Fruit fly (Drosophila melanogaster) whole organism, embryonic: ENCODE results near the gene Pi4KIIalpha.

Source experiments
- Atf3 ChIP-seq: fragments of 200-800 bp; sonication (Bioruptor generic); optimal IDR thresholded peaks from 3 replicates; lab custom pipeline; 2016; ENCODE audit warnings: missing biosample characterization, missing genetic modification characterization
- BEAF-32 ChIP-seq: fragments of 200-800 bp; sonication (Bioruptor generic); optimal IDR thresholded peaks from 3 replicates; lab custom pipeline; 2017; ENCODE audit warnings: missing biosample characterization, missing genetic modification characterization, mild to moderate bottlenecking, moderate library complexity, missing genetic modification reagents
- Blimp-1 ChIP-seq: fragments of 200-800 bp; sonication (Bioruptor generic); optimal IDR thresholded peaks from 3 replicates; lab custom pipeline; 2018; ENCODE audit warnings: missing biosample characterization, missing genetic modification characterization, mild to moderate bottlenecking, moderate library complexity, missing genetic modification reagents
- CG10431 ChIP-seq: fragments of 200-800 bp; sonication (Bioruptor generic); optimal IDR thresholded peaks from 3 replicates; lab custom pipeline; 2018; ENCODE audit warnings: missing biosample characterization, mild to moderate bottlenecking, missing genetic modification characterization
- CG10565 ChIP-seq: fragments of 200-800 bp; sonication (Bioruptor generic); optimal IDR thresholded peaks from 3 replicates; lab custom pipeline; 2016; ENCODE audit warnings: missing biosample characterization, mild to moderate bottlenecking, missing genetic modification characterization
- CG14710 ChIP-seq: fragments of 200-800 bp; sonication (Bioruptor generic); optimal IDR thresholded peaks from 3 replicates; lab custom pipeline; 2019; ENCODE audit warnings: missing biosample characterization, mild to moderate bottlenecking, missing genetic modification characterization, moderate library complexity
- CG15073 ChIP-seq: fragments of 200-800 bp; sonication (Bioruptor generic); optimal IDR thresholded peaks from 2 replicates; lab custom pipeline; 2016; ENCODE audit warnings: missing biosample characterization, missing genetic modification characterization
- CG15601 ChIP-seq: fragments of 200-800 bp; sonication (Bioruptor generic); optimal IDR thresholded peaks from 3 replicates; lab custom pipeline; 2019; ENCODE audit warnings: missing biosample characterization, mild to moderate bottlenecking, missing genetic modification characterization, moderate library complexity
- CG17361 ChIP-seq: fragments of 200-800 bp; sonication (Bioruptor generic); IDR thresholded peaks from 3 replicates; pipeline ENCODE4 v1.3.6; 2022; ENCODE audit warnings: missing biosample characterization, missing genetic modification characterization
- CG2202 ChIP-seq: fragments of 200-800 bp; sonication (Bioruptor generic); optimal IDR thresholded peaks from 2 replicates; lab custom pipeline; 2018; ENCODE audit warnings: missing biosample characterization, mild to moderate bottlenecking, missing genetic modification characterization
- CG31224 ChIP-seq: fragments of 200-800 bp; sonication (Bioruptor generic); IDR thresholded peaks from 2 replicates; pipeline ENCODE4 v1.3.6; 2022; ENCODE audit warnings: missing biosample characterization, missing genetic modification characterization
- CG4360 ChIP-seq: fragments of 200-800 bp; sonication (Bioruptor generic); IDR thresholded peaks from 2 replicates; pipeline ENCODE4 v1.3.6; 2022; ENCODE audit warnings: missing biosample characterization, missing genetic modification characterization
- CG6813 ChIP-seq: fragments of 200-800 bp; sonication (Bioruptor generic); optimal IDR thresholded peaks from 2 replicates; lab custom pipeline; 2017; ENCODE audit warnings: missing biosample characterization, missing genetic modification characterization, mild to moderate bottlenecking, moderate library complexity, missing genetic modification reagents
- CG7271 ChIP-seq: fragments of 200-800 bp; sonication (Bioruptor generic); optimal IDR thresholded peaks from 2 replicates; lab custom pipeline; 2018; ENCODE audit warnings: missing biosample characterization, mild to moderate bottlenecking, missing genetic modification characterization, moderate library complexity
- CG7357 ChIP-seq: fragments of 200-800 bp; sonication (Bioruptor generic); IDR thresholded peaks from 3 replicates; pipeline ENCODE4 v1.3.6; 2022; ENCODE audit warnings: missing biosample characterization, missing genetic modification characterization
- Deaf1 ChIP-seq: fragments of 200-800 bp; optimal IDR thresholded peaks from 3 replicates; lab custom pipeline; 2019; ENCODE audit warnings: missing biosample characterization, mild to moderate bottlenecking, missing genetic modification characterization, moderate library complexity
- HmgD ChIP-seq: fragments of 200-800 bp; sonication (Bioruptor generic); optimal IDR thresholded peaks from 3 replicates; lab custom pipeline; 2016; ENCODE audit warnings: missing biosample characterization, missing genetic modification characterization
- Lpt ChIP-seq: fragments of >200 bp; optimal IDR thresholded peaks from 2 replicates; lab custom pipeline; 2018; ENCODE audit warnings: missing biosample characterization, missing genetic modification characterization
- Mad ChIP-seq: fragments of 200-800 bp; sonication (Bioruptor generic); optimal IDR thresholded peaks from 2 replicates; lab custom pipeline; 2016; ENCODE audit warnings: missing biosample characterization, missing genetic modification characterization
- Nf-YC ChIP-seq: fragments of 200-800 bp; optimal IDR thresholded peaks from 3 replicates; lab custom pipeline; 2019; ENCODE audit warnings: missing biosample characterization, mild to moderate bottlenecking, missing genetic modification characterization, moderate library complexity
- Scr ChIP-seq: fragments of 200-800 bp; sonication (Bioruptor generic); IDR thresholded peaks from 2 replicates; pipeline ENCODE4 v1.3.6; 2022; ENCODE audit warnings: missing biosample characterization, missing genetic modification characterization; ENCODE audit not compliant: partially characterized antibody
- Vsx1 ChIP-seq: fragments of 200-800 bp; sonication (Bioruptor generic); optimal IDR thresholded peaks from 2 replicates; lab custom pipeline; 2017; ENCODE audit warnings: missing biosample characterization, mild to moderate bottlenecking, missing genetic modification characterization, missing genetic modification reagents
- Xbp1 ChIP-seq: fragments of 200-800 bp; sonication (Bioruptor generic); optimal IDR thresholded peaks from 3 replicates; lab custom pipeline; 2016; ENCODE audit warnings: missing biosample characterization, mild to moderate bottlenecking, missing genetic modification characterization
- amos ChIP-seq: fragments of 200-800 bp; sonication (Bioruptor generic); IDR thresholded peaks from 2 replicates; pipeline ENCODE4 v1.3.6; 2022; ENCODE audit warnings: missing biosample characterization, missing genetic modification characterization; ENCODE audit not compliant: partially characterized antibody
- bcd ChIP-seq: fragments of 200-800 bp; sonication (Bioruptor generic); optimal IDR thresholded peaks from 2 replicates; lab custom pipeline; 2017; ENCODE audit warnings: missing biosample characterization, mild to moderate bottlenecking, missing genetic modification characterization
- ewg ChIP-seq: fragments of 200-800 bp; sonication (Bioruptor generic); optimal IDR thresholded peaks from 3 replicates; lab custom pipeline; 2017; ENCODE audit warnings: mild to moderate bottlenecking, missing biosample characterization, missing genetic modification reagents, missing genetic modification characterization
- exex ChIP-seq: fragments of 200-800 bp; sonication (Bioruptor generic); optimal IDR thresholded peaks from 4 replicates; lab custom pipeline; 2018; ENCODE audit warnings: missing biosample characterization, mild to moderate bottlenecking, missing genetic modification characterization, moderate library complexity
- gcm2 ChIP-seq: fragments of 200-800 bp; sonication (Bioruptor generic); optimal IDR thresholded peaks from 2 replicates; lab custom pipeline; 2016; ENCODE audit warnings: missing biosample characterization, missing genetic modification characterization
- gem ChIP-seq: fragments of 200-800 bp; sonication (Bioruptor generic); optimal IDR thresholded peaks from 2 replicates; lab custom pipeline; 2019; ENCODE audit warnings: missing biosample characterization, mild to moderate bottlenecking, missing genetic modification characterization, moderate library complexity
- grn ChIP-seq: fragments of 200-800 bp; sonication (Bioruptor generic); optimal IDR thresholded peaks from 3 replicates; lab custom pipeline; 2017; ENCODE audit warnings: missing biosample characterization, missing genetic modification characterization
- kni ChIP-seq: fragments of 200-800 bp; sonication (Bioruptor generic); optimal IDR thresholded peaks from 3 replicates; lab custom pipeline; 2017; ENCODE audit warnings: mild to moderate bottlenecking, missing biosample characterization, missing genetic modification reagents, missing genetic modification characterization
- lov ChIP-seq, 2 experiments: fragments of 200-800 bp in 1 of 2; fragments of >200 bp in 1 of 2; sonication (Bioruptor generic) in 1 of 2; IDR thresholded peaks in 1 of 2; optimal IDR thresholded peaks in 1 of 2; 2 replicates in 1 of 2; 3 replicates in 1 of 2; pipeline versions ENCODE4 v1.3.6 to Lab custom; 2017 to 2022; ENCODE audit warnings: missing biosample characterization in 1 of 2, missing genetic modification characterization in 1 of 2
- mld ChIP-seq: fragments of 200-800 bp; sonication (Bioruptor generic); IDR thresholded peaks from 3 replicates; pipeline ENCODE4 v1.3.6; 2022; ENCODE audit warnings: missing biosample characterization, missing genetic modification characterization; ENCODE audit not compliant: partially characterized antibody
- oc ChIP-seq: fragments of 200-800 bp; sonication (Bioruptor generic); optimal IDR thresholded peaks from 2 replicates; lab custom pipeline; 2018; ENCODE audit warnings: missing biosample characterization, mild to moderate bottlenecking, missing genetic modification characterization, moderate library complexity
- phol ChIP-seq: fragments of 200-800 bp; sonication (Bioruptor generic); optimal IDR thresholded peaks from 3 replicates; lab custom pipeline; 2018; ENCODE audit warnings: missing biosample characterization, mild to moderate bottlenecking, missing genetic modification characterization, moderate library complexity
- psq ChIP-seq: fragments of 200-800 bp; sonication (Bioruptor generic); optimal IDR thresholded peaks from 2 replicates; lab custom pipeline; 2017; ENCODE audit warnings: missing biosample characterization, missing genetic modification characterization
- rib ChIP-seq: fragments of 200-800 bp; sonication (Bioruptor generic); IDR thresholded peaks from 2 replicates; pipeline ENCODE4 v1.3.6; 2022; ENCODE audit warnings: missing biosample characterization, missing genetic modification characterization
- row ChIP-seq: fragments of 200-800 bp; sonication (Bioruptor generic); IDR thresholded peaks from 3 replicates; pipeline ENCODE4 v1.3.6; 2022; ENCODE audit warnings: missing biosample characterization, missing genetic modification characterization
- schlank ChIP-seq: fragments of 200-800 bp; sonication (Bioruptor generic); optimal IDR thresholded peaks from 2 replicates; lab custom pipeline; 2018; ENCODE audit warnings: missing biosample characterization, mild to moderate bottlenecking, missing genetic modification characterization
- slbo ChIP-seq: fragments of 200-800 bp; sonication (Bioruptor generic); IDR thresholded peaks from 2 replicates; pipeline ENCODE4 v1.3.6; 2022; ENCODE audit warnings: missing biosample characterization, missing genetic modification characterization
- stc ChIP-seq: fragments of 200-800 bp; sonication (Bioruptor generic); IDR thresholded peaks from 2 replicates; pipeline ENCODE4 v1.3.6; 2022; ENCODE audit warnings: missing biosample characterization, missing genetic modification characterization
- tup ChIP-seq: fragments of 200-800 bp; sonication (Bioruptor generic); optimal IDR thresholded peaks from 2 replicates; lab custom pipeline; 2016; ENCODE audit warnings: missing biosample characterization, mild to moderate bottlenecking, missing genetic modification characterization, moderate library complexity
- zen ChIP-seq: fragments of 200-800 bp; sonication (Bioruptor generic); optimal IDR thresholded peaks from 3 replicates; lab custom pipeline; 2018; ENCODE audit warnings: missing biosample characterization, mild to moderate bottlenecking, missing genetic modification characterization, moderate library complexity

The Pi4KIIalpha gene

dm6 chr3R:5517876-5518211, 45.6 kb downstream of the Pi4KIIalpha start:
- TF ChIP-seq mld (GFP tag; lab: Robert Waterston, UW) (no peak), CG15073 (GFP tag; lab: Kevin White, UChicago) (no peak), psq (GFP tag; lab: Kevin White, UChicago) (no peak), stc (GFP tag; lab: Robert Waterston, UW) (peak; percentile 21; the same call in 1 of the 2 replicates), zen (tag; lab: Kevin White, UChicago) (no peak), Mad (GFP tag; lab: Kevin White, UChicago) (no peak), amos (GFP tag; lab: Robert Waterston, UW) (no peak), gem (tag; lab: Kevin White, UChicago) (no peak), Vsx1 (GFP tag; lab: Kevin White, UChicago) (peak; percentile 76), CG7271 (tag; lab: Kevin White, UChicago) (no peak), Atf3 (GFP tag; lab: Kevin White, UChicago) (no peak), CG10431 (GFP tag; lab: Kevin White, UChicago) (no peak), CG31224 (GFP tag; lab: Robert Waterston, UW) (no peak), CG6813 (GFP tag; lab: Kevin White, UChicago) (no peak), Xbp1 (GFP tag; lab: Kevin White, UChicago) (no peak), BEAF-32 (GFP tag; lab: Kevin White, UChicago) (no peak), CG14710 (tag; lab: Kevin White, UChicago) (no peak), CG4360 (GFP tag; lab: Robert Waterston, UW) (no peak), kni (GFP tag; lab: Kevin White, UChicago) (no peak), CG2202 (tag; lab: Kevin White, UChicago) (no peak), Deaf1 (tag; lab: Kevin White, UChicago) (no peak), CG17361 (GFP tag; lab: Robert Waterston, UW) (no peak), lov (optimal IDR thresholded peaks at IDR 0.05; lab: Kevin White, UChicago) (no peak), lov (GFP tag; IDR thresholded peaks at IDR 0.05; lab: Robert Waterston, UW) (no peak), ewg (GFP tag; lab: Kevin White, UChicago) (no peak), CG10565 (no peak), row (GFP tag; lab: Robert Waterston, UW) (0 out of 3 replicates have a peak, but pooled peaks have one; percentile 16), oc (tag; lab: Kevin White, UChicago) (peak; percentile 48), Nf-YC (no peak), grn (GFP tag; lab: Kevin White, UChicago) (peak; percentile 0), exex (tag; lab: Kevin White, UChicago) (peak; percentile 57), phol (tag; lab: Kevin White, UChicago) (no peak), rib (GFP tag; lab: Robert Waterston, UW) (no peak), HmgD (GFP tag; lab: Kevin White, UChicago) (no peak), CG7357 (GFP tag; lab: Robert Waterston, UW) (no peak), Blimp-1 (GFP tag; lab: Kevin White, UChicago) (peak; percentile 19), tup (GFP tag; lab: Kevin White, UChicago) (no peak), schlank (tag; lab: Kevin White, UChicago) (no peak), slbo (GFP tag; lab: Robert Waterston, UW) (no peak), Scr (GFP tag; lab: Robert Waterston, UW) (no peak), CG15601 (no peak), gcm2 (GFP tag; lab: Kevin White, UChicago) (no peak), Lpt (GFP tag; lab: Kevin White, UChicago) (no peak), bcd (no peak)
